Fruit fly (Drosophila melanogaster): ENCODE results near the gene CG34279.

DNA sequence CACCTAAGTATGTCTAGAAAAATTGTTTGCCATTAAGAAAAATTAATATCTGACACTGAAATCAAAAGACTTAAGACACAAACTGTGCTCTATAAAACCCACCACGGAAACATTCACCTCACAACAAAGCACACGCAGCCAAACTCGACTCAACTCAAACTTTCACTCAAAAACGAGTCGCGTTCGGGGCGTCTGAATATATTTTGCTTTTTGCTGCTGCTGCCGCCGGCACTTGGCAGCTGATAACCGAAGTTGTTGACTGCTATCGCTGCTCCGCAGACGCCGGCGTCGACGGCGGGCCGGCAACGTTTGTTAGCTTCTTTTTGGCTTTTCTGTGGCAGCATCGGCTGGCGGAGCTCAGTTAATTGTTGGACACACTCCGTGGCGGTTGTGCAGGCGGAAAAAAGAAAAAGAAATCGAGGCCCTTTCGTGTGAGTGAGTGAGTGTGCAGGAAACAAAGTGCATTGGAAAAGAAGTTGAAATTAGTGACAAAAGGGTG, 22.4 kb upstream of the CG34279 start, which contains the start of gene cysu:
- TF ChIP-seq CG8478 (optimal IDR thresholded peaks at IDR 0.05) (no peak), CTCF (optimal IDR thresholded peaks at IDR 0.05) (no peak)

Measured in S2 (cell line).